Worm (Caenorhabditis elegans) whole organism, L4 larva: ENCODE data around the gene oac-48.

ENCODE experiments used
- F37D6.2 ChIP-seq: sonication (generic microtip); optimal IDR thresholded peaks from 2 replicates; lab custom pipeline; 2016; ENCODE audit warnings: mild to moderate bottlenecking, missing genetic modification characterization, missing compliant biosample characterization
- F49E8.2 ChIP-seq: sonication (generic microtip); optimal IDR thresholded peaks from 2 replicates; lab custom pipeline; 2016; ENCODE audit warnings: missing compliant biosample characterization, mild to moderate bottlenecking, missing genetic modification characterization, borderline replicate concordance
- R02D3.7 ChIP-seq: fragments of 150-350 bp; sonication (generic microtip); optimal IDR thresholded peaks from 3 replicates; lab custom pipeline; 2014; ENCODE audit warnings: missing biosample characterization, missing genetic modification characterization
- Y105C5A.15 ChIP-seq: fragments of 200-800 bp; sonication (Bioruptor generic); IDR thresholded peaks from 2 replicates; pipeline ENCODE4 v1.3.6; 2022; ENCODE audit warnings: missing genetic modification characterization, missing compliant biosample characterization
- ama-1 ChIP-seq: fragments of 150-350 bp; optimal IDR thresholded peaks from 2 replicates; lab custom pipeline; 2014; ENCODE audit warnings: inconsistent platforms, mixed read lengths
- attf-4 ChIP-seq: sonication (generic microtip); optimal IDR thresholded peaks from 3 replicates; lab custom pipeline; 2017; ENCODE audit warnings: missing biosample characterization, missing genetic modification characterization
- ceh-20 ChIP-seq: fragments of 200-800 bp; sonication (Bioruptor generic); IDR thresholded peaks from 2 replicates; pipeline ENCODE4 v1.3.6; 2022; ENCODE audit warnings: missing genetic modification reagents, missing genetic modification characterization, missing compliant biosample characterization
- ceh-44 ChIP-seq: fragments of 200-800 bp; sonication (Bioruptor generic); IDR thresholded peaks from 2 replicates; pipeline ENCODE4 v1.3.6; 2022; ENCODE audit warnings: missing genetic modification reagents, missing genetic modification characterization, missing compliant biosample characterization
- cey-2 ChIP-seq: sonication (generic microtip); optimal IDR thresholded peaks from 3 replicates; lab custom pipeline; 2017; ENCODE audit warnings: missing genetic modification characterization, mild to moderate bottlenecking, missing compliant biosample characterization, antibody characterized with exemption, borderline replicate concordance; ENCODE audit not compliant: insufficient read depth
- daf-16 ChIP-seq, 3 experiments: sonication (generic microtip); optimal IDR thresholded peaks; 2 replicates each; lab custom pipeline; 2016 to 2017; ENCODE audit warnings: missing genetic modification characterization in 3 of 3, missing genetic modification reagents in 3 of 3, mild to moderate bottlenecking in 2 of 3, missing compliant biosample characterization in 2 of 3, missing biosample characterization in 1 of 3, moderate library complexity in 1 of 3
- daf-8 ChIP-seq: fragments of 200-800 bp; sonication (Bioruptor generic); IDR thresholded peaks from 2 replicates; pipeline ENCODE4 v1.3.6; 2022; ENCODE audit warnings: missing genetic modification characterization, missing compliant biosample characterization
- dve-1 ChIP-seq: sonication (generic microtip); optimal IDR thresholded peaks from 2 replicates; lab custom pipeline; 2017; ENCODE audit warnings: antibody characterized with exemption, mild to moderate bottlenecking, missing genetic modification characterization, missing compliant biosample characterization; ENCODE audit not compliant: insufficient read depth
- egl-43 ChIP-seq: fragments of 200-800 bp; sonication (Bioruptor generic); IDR thresholded peaks from 2 replicates; pipeline ENCODE4 v1.3.6; 2022; ENCODE audit warnings: missing genetic modification reagents, missing genetic modification characterization, missing compliant biosample characterization
- fos-1 ChIP-seq: fragments of 150-350 bp; optimal IDR thresholded peaks from 2 replicates; lab custom pipeline; 2014; ENCODE audit warnings: missing biosample characterization, missing genetic modification characterization
- hif-1 ChIP-seq, 2 experiments: sonication (generic microtip); optimal IDR thresholded peaks; 2 replicates each; lab custom pipeline; 2016 to 2017; ENCODE audit warnings: missing compliant biosample characterization in 2 of 2, missing genetic modification characterization in 2 of 2, missing genetic modification reagents in 2 of 2, missing genotype in 2 of 2, mild to moderate bottlenecking in 1 of 2
- lim-7 ChIP-seq: fragments of 200-800 bp; sonication (Bioruptor generic); IDR thresholded peaks from 2 replicates; pipeline ENCODE4 v1.3.6; 2022; ENCODE audit warnings: missing genetic modification characterization, missing compliant biosample characterization
- mep-1 ChIP-seq: fragments of 150-350 bp; sonication (generic microtip); optimal IDR thresholded peaks from 3 replicates; lab custom pipeline; 2014; ENCODE audit warnings: missing biosample characterization, missing genetic modification characterization
- mes-2 ChIP-seq: sonication (generic microtip); optimal IDR thresholded peaks from 2 replicates; lab custom pipeline; 2016; ENCODE audit warnings: missing genotype, mild to moderate bottlenecking, missing genetic modification characterization, missing compliant biosample characterization; ENCODE audit not compliant: poor library complexity, severe bottlenecking
- mxl-2 ChIP-seq: fragments of 200-800 bp; sonication (Bioruptor generic); conservative IDR thresholded peaks from 2 replicates; pipeline ENCODE4 v1.3.6; 2022; ENCODE audit warnings: missing genetic modification reagents, missing genetic modification characterization, missing compliant biosample characterization
- nhr-11 ChIP-seq: fragments of 150-350 bp; optimal IDR thresholded peaks from 2 replicates; lab custom pipeline; 2014; ENCODE audit warnings: missing biosample characterization, missing genetic modification characterization
- nhr-42 ChIP-seq: fragments of 200-800 bp; sonication (Bioruptor generic); IDR thresholded peaks from 2 replicates; pipeline ENCODE4 v1.3.6; 2022; ENCODE audit warnings: missing genetic modification characterization, missing compliant biosample characterization
- nhr-76 ChIP-seq: fragments of 150-350 bp; optimal IDR thresholded peaks from 2 replicates; lab custom pipeline; 2014; ENCODE audit warnings: missing biosample characterization, missing genetic modification characterization
- php-3 ChIP-seq: fragments of 200-800 bp; sonication (Bioruptor generic); IDR thresholded peaks from 2 replicates; pipeline ENCODE4 v1.3.6; 2022; ENCODE audit warnings: missing genetic modification reagents, missing genetic modification characterization, missing compliant biosample characterization
- pqm-1 ChIP-seq: sonication (generic microtip); optimal IDR thresholded peaks from 2 replicates; lab custom pipeline; 2017; ENCODE audit warnings: missing biosample characterization, missing genetic modification characterization
- skn-1 ChIP-seq: fragments of 150-350 bp; optimal IDR thresholded peaks from 2 replicates; lab custom pipeline; 2014; ENCODE audit warnings: missing biosample characterization, missing genetic modification characterization
- spr-3 ChIP-seq: fragments of 200-800 bp; sonication (Bioruptor generic); optimal IDR thresholded peaks from 2 replicates; lab custom pipeline; 2018; ENCODE audit warnings: mild to moderate bottlenecking, missing genetic modification characterization, missing compliant biosample characterization
- unc-130 ChIP-seq: sonication (generic microtip); optimal IDR thresholded peaks from 2 replicates; lab custom pipeline; 2016; ENCODE audit warnings: missing genetic modification reagents, missing genetic modification characterization, missing compliant biosample characterization
- unc-62 ChIP-seq, 3 experiments: fragments of 150-350 bp in 1 of 3; sonication (generic microtip); optimal IDR thresholded peaks in 2 of 3; peaks in 1 of 3; 1 replicate in 1 of 3; 2 replicates in 2 of 3; lab custom pipeline; 2014 to 2017; ENCODE audit warnings: missing biosample characterization in 3 of 3, missing genetic modification characterization in 3 of 3, missing genetic modification reagents in 3 of 3, missing genotype in 1 of 3
- zag-1 ChIP-seq: fragments of 150-350 bp; optimal IDR thresholded peaks from 2 replicates; lab custom pipeline; 2014; ENCODE audit warnings: missing biosample characterization, missing genetic modification characterization
- zip-11 ChIP-seq: fragments of 200-800 bp; sonication (Bioruptor generic); IDR thresholded peaks from 2 replicates; pipeline ENCODE4 v1.3.6; 2022; ENCODE audit warnings: missing genetic modification characterization, missing compliant biosample characterization
- zip-2 ChIP-seq: fragments of 150-350 bp; optimal IDR thresholded peaks from 2 replicates; lab custom pipeline; 2014; ENCODE audit warnings: missing biosample characterization, missing genetic modification characterization
- ztf-7 ChIP-seq: fragments of 150-350 bp; optimal IDR thresholded peaks from 2 replicates; lab custom pipeline; 2014; ENCODE audit warnings: missing biosample characterization, missing genetic modification characterization

oac-48 gene

ce11 chrIV:13673504-13673903 lies at the start of gene oac-48:
oac-48 (plus strand) TSS chrIV:13673804.
- TF ChIP-seq unc-62 (GFP tag; optimal IDR thresholded peaks at IDR 0.05 in 1 of 2; lab: Kevin White, UChicago) = peak in 1 of 2 experiments; percentile 38
- TF ChIP-seq unc-62 (tag; optimal IDR thresholded peaks at IDR 0.05; lab: Kevin White, UChicago) = no peak
- no peak for TF ChIP-seq nhr-11 (tag; lab: Kevin White, UChicago)
- no peak for TF ChIP-seq zag-1 (tag; lab: Kevin White, UChicago)
- TF ChIP-seq daf-8 (GFP tag; lab: Robert Waterston, UW) = no peak
- TF ChIP-seq hif-1 (tag; optimal IDR thresholded peaks at IDR 0.05; lab: Kevin White, UChicago) = no peak
- TF ChIP-seq, all 104 proteins: peak for 1

- TF ChIP-seq zip-2 (tag; lab: Kevin White, UChicago) = no peak
- no peak for TF ChIP-seq mxl-2 (GFP tag; lab: Robert Waterston, UW)
- no peak for TF ChIP-seq egl-43 (GFP tag; lab: Robert Waterston, UW)
- TF ChIP-seq R02D3.7 (tag; lab: Kevin White, UChicago) = no peak
- no peak for TF ChIP-seq ceh-20 (GFP tag; lab: Robert Waterston, UW)
- TF ChIP-seq ama-1 (lab: Kevin White, UChicago) = no peak
- TF ChIP-seq php-3 (GFP tag; lab: Robert Waterston, UW) = no peak
- TF ChIP-seq mep-1 (tag; lab: Kevin White, UChicago) = no peak
- no peak for TF ChIP-seq attf-4 (tag; lab: Kevin White, UChicago)
- TF ChIP-seq mes-2 = no peak
- no peak for TF ChIP-seq cey-2 (tag; lab: Kevin White, UChicago)
- TF ChIP-seq dve-1 (tag; lab: Kevin White, UChicago) = no peak
- no peak for TF ChIP-seq F37D6.2
- TF ChIP-seq Y105C5A.15 (GFP tag; lab: Robert Waterston, UW) = no peak
- TF ChIP-seq F49E8.2 (tag; lab: Kevin White, UChicago) = no peak
- TF ChIP-seq zag-1 (tag; lab: Kevin White, UChicago) = no peak
- TF ChIP-seq lim-7 (GFP tag; lab: Robert Waterston, UW) = no peak
- no peak for TF ChIP-seq hif-1 (tag; optimal IDR thresholded peaks at IDR 0.05; lab: Kevin White, UChicago)
- TF ChIP-seq nhr-42 (GFP tag; lab: Robert Waterston, UW) = no peak
These were observed 47.1 kb upstream of the oac-48 start, which contains the start of gene sru-21 for ce11 chrIV:13626469-13626868. sru-21 (plus strand) TSS chrIV:13626769.

- no peak for TF ChIP-seq skn-1
- no peak for TF ChIP-seq unc-130 (GFP tag; lab: Kevin White, UChicago)
- no peak for TF ChIP-seq fos-1 (tag; lab: Kevin White, UChicago)
- TF ChIP-seq unc-62 (GFP tag; optimal IDR thresholded peaks at IDR 0.05 in 1 of 2; lab: Kevin White, UChicago) = peak in 1 of 2 experiments; percentile 69
- TF ChIP-seq unc-62 (tag; optimal IDR thresholded peaks at IDR 0.05; lab: Kevin White, UChicago) = no peak
- TF ChIP-seq daf-16 (GFP tag; optimal IDR thresholded peaks at IDR 0.05; lab: Kevin White, UChicago) = no peak
- TF ChIP-seq daf-16 (tag; optimal IDR thresholded peaks at IDR 0.05; lab: Kevin White, UChicago) = peak; percentile 57
- peak; percentile 24 for TF ChIP-seq pqm-1 (tag; lab: Kevin White, UChicago)
These were observed 41.0 kb upstream of the oac-48 start for ce11 chrIV:13632613-13633012.

- TF ChIP-seq ztf-7 (tag; lab: Kevin White, UChicago) (peak; percentile 18), F49E8.2 (tag; lab: Kevin White, UChicago) (no peak), daf-16 (GFP tag; optimal IDR thresholded peaks at IDR 0.05; lab: Kevin White, UChicago) (no peak), daf-16 (tag; optimal IDR thresholded peaks at IDR 0.05; lab: Kevin White, UChicago) (peak; percentile 80)
These were observed 40.4 kb upstream of the oac-48 start, which contains the start of gene fbxa-98 for ce11 chrIV:13633165-13633564. fbxa-98 (plus strand) TSS chrIV:13633407.

ce11 chrIV:13636975-13637374 lies 36.6 kb upstream of the oac-48 start, which contains the start of gene C08F11.7:
C08F11.7 (plus strand) TSS chrIV:13637275.
- TF ChIP-seq spr-3 (GFP tag; lab: Kevin White, UChicago) = no peak
- TF ChIP-seq nhr-76 (tag; lab: Kevin White, UChicago) = no peak
- no peak for TF ChIP-seq ceh-44 (GFP tag; lab: Robert Waterston, UW)
- no peak for TF ChIP-seq mxl-2 (GFP tag; lab: Robert Waterston, UW)
- no peak for TF ChIP-seq php-3 (GFP tag; lab: Robert Waterston, UW)
- no peak for TF ChIP-seq zip-11 (GFP tag; lab: Robert Waterston, UW)
- TF ChIP-seq, all 104 proteins: peak for 0
